Worm (Caenorhabditis elegans) whole organism, L4/young adult: ENCODE measurements around the gene C11E4.8.

Experiments used
- W03F9.2 ChIP-seq: fragments of 150-350 bp; optimal IDR thresholded peaks from 2 replicates; lab custom pipeline; 2014; ENCODE audit warnings: missing biosample characterization, missing genetic modification characterization
- dao-5 ChIP-seq: sonication (generic microtip); optimal IDR thresholded peaks from 2 replicates; lab custom pipeline; 2016; ENCODE audit warnings: missing genotype, missing genetic modification characterization, moderate library complexity, missing compliant biosample characterization
- him-1 ChIP-seq: sonication (generic microtip); optimal IDR thresholded peaks from 2 replicates; lab custom pipeline; 2016; ENCODE audit warnings: missing genotype, missing genetic modification reagents, missing genetic modification characterization, missing compliant biosample characterization

- no peak for TF ChIP-seq W03F9.2 (tag; lab: Kevin White, UChicago)
- no peak for TF ChIP-seq dao-5 (tag; lab: Kevin White, UChicago)
- TF ChIP-seq him-1 (tag; lab: Kevin White, UChicago) = no peak
Measured at ce11 chrX:9677927-9678326, 57.7 kb downstream of the C11E4.8 start.
